Fruit fly (Drosophila melanogaster) whole organism, wandering third instar larva: Measurements from ENCODE around the gene CtBP.

Experiments used
- GATAd ChIP-seq: sonication (Bioruptor generic); optimal IDR thresholded peaks from 2 replicates; lab custom pipeline; 2016; ENCODE audit warnings: missing biosample characterization, missing genetic modification characterization
- Hr83 ChIP-seq: fragments of 200-300 bp; sonication (Bioruptor generic); optimal IDR thresholded peaks from 2 replicates; lab custom pipeline; 2016; ENCODE audit warnings: missing biosample characterization, mild to moderate bottlenecking, missing genetic modification characterization, moderate library complexity; ENCODE audit not compliant: poor library complexity, severe bottlenecking
- Myc ChIP-seq: fragments of >200 bp; optimal IDR thresholded peaks from 2 replicates; lab custom pipeline; 2017
- N ChIP-seq: fragments of >200 bp; optimal IDR thresholded peaks from 2 replicates; lab custom pipeline; 2018; ENCODE audit warnings: missing biosample characterization, missing external identifiers, missing genetic modification characterization
- OdsH ChIP-seq: fragments of 200-800 bp; sonication (Bioruptor generic); optimal IDR thresholded peaks from 2 replicates; lab custom pipeline; 2016; ENCODE audit warnings: missing biosample characterization, mild to moderate bottlenecking, missing genetic modification characterization
- Rel ChIP-seq, 2 experiments: fragments of 200-800 bp; sonication (Bioruptor generic) in 1 of 2; optimal IDR thresholded peaks; 2 replicates in 1 of 2; 3 replicates in 1 of 2; lab custom pipeline; 2016 to 2019; ENCODE audit warnings: mild to moderate bottlenecking in 2 of 2, missing biosample characterization in 2 of 2, missing genetic modification characterization in 2 of 2, moderate library complexity in 1 of 2
- Sp1 ChIP-seq: fragments of 200-800 bp; sonication (Bioruptor generic); optimal IDR thresholded peaks from 3 replicates; lab custom pipeline; 2019; ENCODE audit warnings: missing biosample characterization, mild to moderate bottlenecking, missing genetic modification characterization, moderate library complexity
- dsf ChIP-seq: sonication (Bioruptor generic); optimal IDR thresholded peaks from 2 replicates; lab custom pipeline; 2016; ENCODE audit warnings: missing biosample characterization, missing genetic modification characterization, borderline replicate concordance
- foxo ChIP-seq, 2 experiments: fragments of 200-800 bp; sonication (Bioruptor generic); optimal IDR thresholded peaks; 2 replicates in 1 of 2; 3 replicates in 1 of 2; lab custom pipeline; 2016 to 2017; ENCODE audit warnings: missing biosample characterization in 2 of 2, missing genetic modification characterization in 2 of 2
- h ChIP-seq: fragments of 200-800 bp; sonication (Bioruptor generic); optimal IDR thresholded peaks from 3 replicates; lab custom pipeline; 2016; ENCODE audit warnings: missing biosample characterization, mild to moderate bottlenecking, missing genetic modification characterization
- pan ChIP-seq: fragments of >200 bp; optimal IDR thresholded peaks from 2 replicates; lab custom pipeline; 2017
- psq ChIP-seq: fragments of 200-800 bp; sonication (Bioruptor generic); optimal IDR thresholded peaks from 3 replicates; lab custom pipeline; 2017; ENCODE audit warnings: missing biosample characterization, mild to moderate bottlenecking, missing genetic modification characterization, moderate library complexity
- sv ChIP-seq: fragments of 200-800 bp; sonication (Bioruptor generic); optimal IDR thresholded peaks from 3 replicates; lab custom pipeline; 2016; ENCODE audit warnings: missing biosample characterization, missing genetic modification characterization

DNA sequence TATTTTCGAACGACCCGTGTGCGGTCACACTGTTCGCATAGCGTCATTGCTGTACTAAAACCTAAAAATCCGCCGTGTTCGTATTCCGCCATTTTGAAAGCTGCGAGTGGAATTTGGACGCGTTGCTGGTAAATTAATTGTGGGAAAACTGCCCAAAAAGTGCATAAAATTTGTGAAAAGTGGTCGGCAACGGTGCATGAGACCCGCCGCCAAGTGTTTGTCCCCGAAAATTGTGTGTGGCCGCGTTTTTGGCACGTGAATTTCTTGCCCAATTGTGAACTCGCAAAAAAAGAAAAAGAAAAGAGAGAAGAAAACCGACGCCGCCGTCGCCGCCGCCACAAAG lies at the start of gene CtBP:
- no peak for TF ChIP-seq OdsH (GFP tag; lab: Kevin White, UChicago)
- no peak for TF ChIP-seq Sp1
- TF ChIP-seq Myc (lab: Kevin White, UChicago), result no peak
- TF ChIP-seq dsf (GFP tag; lab: Kevin White, UChicago), result no peak
- TF ChIP-seq h (GFP tag; lab: Kevin White, UChicago), result no peak
- TF ChIP-seq Hr83 (GFP tag; lab: Kevin White, UChicago), result no peak
- TF ChIP-seq pan, result no peak
- TF ChIP-seq sv (GFP tag; lab: Kevin White, UChicago), result no peak
- no peak for TF ChIP-seq psq
- TF ChIP-seq GATAd (GFP tag; lab: Kevin White, UChicago), result no peak
- TF ChIP-seq N (GFP tag; lab: Kevin White, UChicago), result no peak
- TF ChIP-seq foxo (GFP tag; optimal IDR thresholded peaks at IDR 0.05; lab: Kevin White, UChicago), result no peak
- no peak for TF ChIP-seq Rel (GFP tag; optimal IDR thresholded peaks at IDR 0.05; lab: Kevin White, UChicago)
- peak; percentile 8 for TF ChIP-seq Rel (tag; optimal IDR thresholded peaks at IDR 0.05; lab: Kevin White, UChicago)
